Worm (Caenorhabditis elegans) whole organism, early embryonic: ENCODE data around the gene F22E5.21.
"Not testable (repeated sequence)": the region's sequence is repeated elsewhere in the genome, so short reads cannot be mapped to it uniquely, and the experiment has no call there.

Experiments
- B0310.2 ChIP-seq: sonication (generic microtip); optimal IDR thresholded peaks from 2 replicates; lab custom pipeline; 2016; ENCODE audit warnings: mild to moderate bottlenecking, missing genetic modification characterization, missing compliant biosample characterization
- F13C5.2 ChIP-seq: sonication (generic microtip); optimal IDR thresholded peaks from 2 replicates; lab custom pipeline; 2017; ENCODE audit warnings: mild to moderate bottlenecking, missing genetic modification characterization, inconsistent platforms, missing compliant biosample characterization
- aly-1 ChIP-seq: sonication (generic microtip); optimal IDR thresholded peaks from 2 replicates; lab custom pipeline; 2016; ENCODE audit warnings: missing genetic modification characterization, missing compliant biosample characterization
- ama-1 ChIP-seq: fragments of 150-350 bp; optimal IDR thresholded peaks from 2 replicates; lab custom pipeline; 2014
- ceh-13 ChIP-seq: fragments of 200-800 bp; sonication (Bioruptor generic); optimal IDR thresholded peaks from 2 replicates; lab custom pipeline; 2018; ENCODE audit warnings: mild to moderate bottlenecking, missing genetic modification characterization, missing compliant biosample characterization
- ceh-36 ChIP-seq: sonication (generic microtip); optimal IDR thresholded peaks from 2 replicates; lab custom pipeline; 2016; ENCODE audit warnings: missing genetic modification characterization, inconsistent platforms, missing compliant biosample characterization
- ets-7 ChIP-seq: sonication (generic microtip); optimal IDR thresholded peaks from 2 replicates; lab custom pipeline; 2016; ENCODE audit warnings: missing genotype, missing genetic modification characterization, missing compliant biosample characterization
- flt-1 ChIP-seq: fragments of 200-800 bp; sonication (Bioruptor generic); IDR thresholded peaks from 2 replicates; pipeline ENCODE4 v1.3.6; 2022; ENCODE audit warnings: missing genetic modification characterization, missing compliant biosample characterization
- hmbx-1 ChIP-seq: sonication (generic microtip); optimal IDR thresholded peaks from 2 replicates; lab custom pipeline; 2016; ENCODE audit warnings: mild to moderate bottlenecking, missing genetic modification characterization, missing compliant biosample characterization
- hmg-4 ChIP-seq: fragments of 200-800 bp; sonication (Bioruptor generic); optimal IDR thresholded peaks from 2 replicates; lab custom pipeline; 2018; ENCODE audit warnings: mild to moderate bottlenecking, missing genetic modification characterization, missing compliant biosample characterization
- hnd-1 ChIP-seq: sonication (generic microtip); optimal IDR thresholded peaks from 2 replicates; lab custom pipeline; 2016; ENCODE audit warnings: missing genetic modification characterization, missing compliant biosample characterization
- pes-1 ChIP-seq: fragments of 200-800 bp; sonication (Bioruptor generic); IDR thresholded peaks from 2 replicates; pipeline ENCODE4 v1.3.6; 2022; ENCODE audit warnings: missing genetic modification reagents, missing genetic modification characterization, missing compliant biosample characterization
- scrt-1 ChIP-seq: fragments of 200-800 bp; sonication (Bioruptor generic); IDR thresholded peaks from 2 replicates; pipeline ENCODE4 v1.3.6; 2022; ENCODE audit warnings: missing genetic modification characterization, missing compliant biosample characterization
- sea-1 ChIP-seq: fragments of 200-800 bp; sonication (Bioruptor generic); conservative IDR thresholded peaks from 2 replicates; pipeline ENCODE4 v1.3.6; 2022; ENCODE audit warnings: missing genetic modification characterization, missing compliant biosample characterization
- tbx-11 ChIP-seq: fragments of 200-800 bp; sonication (Bioruptor generic); IDR thresholded peaks from 2 replicates; pipeline ENCODE4 v1.3.6; 2022; ENCODE audit warnings: missing genetic modification characterization, missing compliant biosample characterization
- tbx-37 ChIP-seq: fragments of 200-800 bp; sonication (Bioruptor generic); conservative IDR thresholded peaks from 2 replicates; pipeline ENCODE4 v1.3.6; 2022; ENCODE audit warnings: missing genetic modification reagents, missing genetic modification characterization, missing compliant biosample characterization
- tra-4 ChIP-seq: sonication (generic microtip); optimal IDR thresholded peaks from 2 replicates; lab custom pipeline; 2017; ENCODE audit warnings: missing genetic modification characterization, missing compliant biosample characterization

Gene F22E5.21

ce11 chrII:2605319-2605718 is 31.9 kb downstream of the F22E5.21 start, which contains the start of gene sri-77:
TSS of gene sri-77 (minus strand) at chrII:2605419.
- no peak for TF ChIP-seq hnd-1 (tag; lab: Kevin White, UChicago)

- TF ChIP-seq ceh-36 (tag; lab: Kevin White, UChicago): no peak
- TF ChIP-seq aly-1 (tag; lab: Kevin White, UChicago): no peak
- no peak for TF ChIP-seq ceh-13 (GFP tag; lab: Kevin White, UChicago)
- TF ChIP-seq tra-4 (tag; lab: Kevin White, UChicago): no peak
- no peak for TF ChIP-seq hmg-4 (GFP tag; lab: Kevin White, UChicago)
- no peak for TF ChIP-seq B0310.2
- no peak for TF ChIP-seq hmbx-1
- TF ChIP-seq ets-7: no peak
- TF ChIP-seq hnd-1 (tag; lab: Kevin White, UChicago): no peak
- no peak for TF ChIP-seq tbx-11 (GFP tag; lab: Robert Waterston, UW)
- TF ChIP-seq ama-1 (lab: Kevin White, UChicago): no peak
These were observed 36.3 kb downstream of the F22E5.21 start for ce11 chrII:2600931-2601330.

ce11 chrII:2600176-2600575 is 37.1 kb downstream of the F22E5.21 start, which contains the start of gene F33H12.1:
TSS of gene F33H12.1 (plus strand) at chrII:2600476.
- not testable (repeated sequence) for TF ChIP-seq tbx-37 (GFP tag; lab: Robert Waterston, UW); F13C5.2; pes-1 (GFP tag; lab: Robert Waterston, UW)

- TF ChIP-seq ama-1 (lab: Kevin White, UChicago): no peak
- TF ChIP-seq hnd-1 (tag; lab: Kevin White, UChicago): no peak
- no peak for TF ChIP-seq sea-1
- TF ChIP-seq tbx-37 (GFP tag; lab: Robert Waterston, UW): no peak
- no peak for TF ChIP-seq hmg-4 (GFP tag; lab: Kevin White, UChicago)
- TF ChIP-seq flt-1 (GFP tag; lab: Robert Waterston, UW): no peak
- TF ChIP-seq ets-7: no peak
- TF ChIP-seq pes-1 (GFP tag; lab: Robert Waterston, UW): no peak
- TF ChIP-seq scrt-1 (GFP tag; lab: Robert Waterston, UW): no peak
These were observed 50.3 kb downstream of the F22E5.21 start, which contains the start of the genes F33H12.7 and sri-39 for ce11 chrII:2586861-2587554. TSS of gene F33H12.7 (minus strand) at chrII:2586911. TSS of gene sri-39 (plus strand) at chrII:2587504.

ce11 chrII:2585493-2585892 is 51.8 kb downstream of the F22E5.21 start, which contains the start of gene sri-36:
TSS of gene sri-36 (minus strand) at chrII:2585593.
- no peak for TF ChIP-seq tbx-37 (GFP tag; lab: Robert Waterston, UW)
- no peak for TF ChIP-seq tbx-11 (GFP tag; lab: Robert Waterston, UW)
- no peak for TF ChIP-seq ceh-13 (GFP tag; lab: Kevin White, UChicago)
- no peak for TF ChIP-seq F13C5.2
- no peak for TF ChIP-seq hmg-4 (GFP tag; lab: Kevin White, UChicago)
- no peak for TF ChIP-seq aly-1 (tag; lab: Kevin White, UChicago)
- TF ChIP-seq ceh-36 (tag; lab: Kevin White, UChicago): no peak
- TF ChIP-seq tra-4 (tag; lab: Kevin White, UChicago): no peak
- TF ChIP-seq ama-1 (lab: Kevin White, UChicago): no peak
- no peak for TF ChIP-seq hmbx-1
- TF ChIP-seq hnd-1 (tag; lab: Kevin White, UChicago): no peak
- TF ChIP-seq scrt-1 (GFP tag; lab: Robert Waterston, UW): no peak
- no peak for TF ChIP-seq sea-1
- TF ChIP-seq pes-1 (GFP tag; lab: Robert Waterston, UW): no peak
- TF ChIP-seq ets-7: no peak
- TF ChIP-seq B0310.2: no peak
- TF ChIP-seq flt-1 (GFP tag; lab: Robert Waterston, UW): no peak
